Worm (Caenorhabditis elegans) whole organism, mixed stage, embryonic: Measurements from ENCODE around the gene F13A2.10.

Experiments used
- bed-3 ChIP-seq: fragments of 200-800 bp; sonication (Bioruptor generic); optimal IDR thresholded peaks from 3 replicates; lab custom pipeline; 2018; ENCODE audit warnings: mild to moderate bottlenecking, missing genetic modification characterization, moderate library complexity, missing compliant biosample characterization
- blmp-1 ChIP-seq: fragments of 150-350 bp; optimal IDR thresholded peaks from 2 replicates; lab custom pipeline; 2014; ENCODE audit warnings: missing biosample characterization, missing genetic modification characterization
- ceh-83 ChIP-seq: fragments of 200-800 bp; sonication (Bioruptor generic); optimal IDR thresholded peaks from 2 replicates; lab custom pipeline; 2018; ENCODE audit warnings: mild to moderate bottlenecking, missing genetic modification characterization, missing compliant biosample characterization
- ces-1 ChIP-seq: fragments of 150-350 bp; optimal IDR thresholded peaks from 2 replicates; lab custom pipeline; 2014; ENCODE audit warnings: missing biosample characterization, missing genetic modification reagents, missing genetic modification characterization
- drap-1 ChIP-seq: fragments of 200-800 bp; sonication (Bioruptor generic); optimal IDR thresholded peaks from 3 replicates; lab custom pipeline; 2018; ENCODE audit warnings: mild to moderate bottlenecking, missing genetic modification characterization, missing compliant biosample characterization
- lsy-2 ChIP-seq: fragments of 150-350 bp; optimal IDR thresholded peaks from 2 replicates; lab custom pipeline; 2014; ENCODE audit warnings: missing biosample characterization, missing genetic modification characterization
- mls-2 ChIP-seq: sonication (generic microtip); optimal IDR thresholded peaks from 2 replicates; lab custom pipeline; 2016; ENCODE audit warnings: mild to moderate bottlenecking, missing genetic modification characterization, moderate library complexity, missing compliant biosample characterization
- nhr-12 ChIP-seq: fragments of 150-350 bp; optimal IDR thresholded peaks from 2 replicates; lab custom pipeline; 2014; ENCODE audit warnings: missing biosample characterization, missing genetic modification characterization
- nhr-237 ChIP-seq: fragments of 150-350 bp; optimal IDR thresholded peaks from 2 replicates; lab custom pipeline; 2014; ENCODE audit warnings: missing biosample characterization, missing genetic modification characterization
- nhr-28 ChIP-seq: fragments of 150-350 bp; optimal IDR thresholded peaks from 2 replicates; lab custom pipeline; 2014; ENCODE audit warnings: missing biosample characterization, missing genetic modification characterization
- nhr-76 ChIP-seq: sonication (generic microtip); optimal IDR thresholded peaks from 2 replicates; lab custom pipeline; 2017; ENCODE audit warnings: missing biosample characterization, missing genetic modification characterization
- pha-4 ChIP-seq: fragments of 150-350 bp; optimal IDR thresholded peaks from 2 replicates; lab custom pipeline; 2018; ENCODE audit warnings: missing biosample characterization, missing genetic modification reagents, missing genetic modification characterization
- unc-62 ChIP-seq: fragments of 150-350 bp; optimal IDR thresholded peaks from 2 replicates; lab custom pipeline; 2014; ENCODE audit warnings: missing biosample characterization, missing genetic modification reagents, missing genetic modification characterization

- TF ChIP-seq nhr-76 (tag; lab: Kevin White, UChicago), result no peak
- TF ChIP-seq unc-62 (GFP tag; lab: Kevin White, UChicago), result no peak
- TF ChIP-seq lsy-2 (tag; lab: Kevin White, UChicago), result no peak
- no peak for TF ChIP-seq pha-4 (tag; lab: Kevin White, UChicago)
- TF ChIP-seq drap-1 (GFP tag; lab: Kevin White, UChicago), result no peak
- TF ChIP-seq bed-3 (GFP tag; lab: Kevin White, UChicago), result no peak
- no peak for TF ChIP-seq ceh-83 (GFP tag; lab: Kevin White, UChicago)
- no peak for TF ChIP-seq nhr-237
- no peak for TF ChIP-seq blmp-1 (tag; lab: Kevin White, UChicago)
- TF ChIP-seq nhr-28, result no peak
- TF ChIP-seq mls-2 (tag; lab: Kevin White, UChicago), result no peak
- TF ChIP-seq nhr-12, result no peak
- no peak for TF ChIP-seq ces-1
Measured at ce11 chrV:4418116-4418515, 32.0 kb upstream of the F13A2.10 start, which contains the start of gene Y47D7A.6.
